Worm (Caenorhabditis elegans): ENCODE measurements around the gene cids-1.

The cids-1 gene

ce11 chrIII:8258045-8258444 is 13.8 kb downstream of the cids-1 start, which contains the start of gene ncr-2:
ncr-2 (plus strand) TSS chrIII:8258345.
- no peak for TF ChIP-seq vab-7 (GFP tag; IDR thresholded peaks at IDR 0.05)
- no peak for TF ChIP-seq dpl-1 (GFP tag; optimal IDR thresholded peaks at IDR 0.05)
- no peak for TF ChIP-seq daf-19 (GFP tag; conservative IDR thresholded peaks at IDR 0.05)
- TF ChIP-seq F10B5.3 (tag; optimal IDR thresholded peaks at IDR 0.05) = no peak
- TF ChIP-seq pha-4 (GFP tag; IDR thresholded peaks at IDR 0.05) = no peak
- no peak for TF ChIP-seq pha-4 (tag; optimal IDR thresholded peaks at IDR 0.05)

DNA sequence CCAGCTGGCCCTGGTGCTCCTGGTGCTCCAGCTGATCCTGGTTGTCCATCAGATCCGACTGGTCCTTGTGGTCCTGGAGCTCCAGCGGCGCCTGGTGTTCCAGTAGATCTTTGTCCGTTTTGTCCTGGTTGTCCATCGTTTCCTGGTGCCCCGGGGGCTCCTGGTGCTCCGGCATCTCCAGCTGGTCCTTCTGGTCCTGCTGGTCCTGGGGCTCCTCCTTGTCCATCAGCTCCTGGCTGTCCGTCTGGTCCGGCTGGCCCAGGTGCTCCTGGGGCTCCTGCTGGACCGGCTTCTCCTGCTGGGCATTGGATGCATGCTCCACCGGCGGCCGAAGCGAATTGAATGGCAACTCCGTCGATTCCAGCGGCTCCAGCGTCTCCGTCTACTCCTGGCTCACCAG is 18.4 kb downstream of the cids-1 start:
- TF ChIP-seq lin-38 (GFP tag; IDR thresholded peaks at IDR 0.05) (0 out of 2 replicates have a peak, but pooled peaks have one; percentile 15), mes-2 (tag; optimal IDR thresholded peaks at IDR 0.05; ENCODE audit: poor library complexity, severe bottlenecking) (peak; percentile 10), fos-1 (tag; optimal IDR thresholded peaks at IDR 0.05) (no peak), set-16 (GFP tag; IDR thresholded peaks at IDR 0.05) (peak; percentile 98), zfp-2 (tag; optimal IDR thresholded peaks at IDR 0.05) (no peak), ctbp-1 (GFP tag; IDR thresholded peaks at IDR 0.05) (no peak), sdz-12 (GFP tag; optimal IDR thresholded peaks at IDR 0.05) (peak; percentile 51), egl-43 (GFP tag; IDR thresholded peaks at IDR 0.05) (0 out of 2 replicates have a peak, but pooled peaks have one; percentile 17), snpc-1.2 (GFP tag; IDR thresholded peaks at IDR 0.05) (no peak)

- TF ChIP-seq zip-2 (tag; optimal IDR thresholded peaks at IDR 0.05) = no peak
- no peak for TF ChIP-seq mxl-3 (GFP tag; optimal IDR thresholded peaks at IDR 0.05)
- peak in 1 of 2 experiments; percentile 23 for TF ChIP-seq unc-62 (GFP tag; optimal IDR thresholded peaks at IDR 0.05 in 1 of 2)
- TF ChIP-seq unc-62 (tag; optimal IDR thresholded peaks at IDR 0.05) = no peak
- no peak for TF ChIP-seq fos-1 (tag; optimal IDR thresholded peaks at IDR 0.05)
- TF ChIP-seq nhr-28 (tag; optimal IDR thresholded peaks at IDR 0.05) = peak; percentile 37
These were observed 19.1 kb downstream of the cids-1 start, which contains the start of gene col-91 for ce11 chrIII:8263377-8263776. col-91 (minus strand) TSS chrIII:8263664.

ce11 chrIII:8265753-8266152 is 21.5 kb downstream of the cids-1 start, which contains the start of gene mrps-9:
mrps-9 (plus strand) TSS chrIII:8266062.
- TF ChIP-seq nhr-11 (tag; optimal IDR thresholded peaks at IDR 0.05) (no peak), zag-1 (tag; optimal IDR thresholded peaks at IDR 0.05) (no peak), nhr-102 (tag; optimal IDR thresholded peaks at IDR 0.05) (no peak), ces-1 (GFP tag; optimal IDR thresholded peaks at IDR 0.05) (no peak), zfp-2 (tag; optimal IDR thresholded peaks at IDR 0.05) (no peak), mxl-3 (GFP tag; optimal IDR thresholded peaks at IDR 0.05) (no peak), T20F7.1 (GFP tag; optimal IDR thresholded peaks at IDR 0.05) (peak; percentile 29), mes-2 (tag; optimal IDR thresholded peaks at IDR 0.05; ENCODE audit: poor library complexity, severe bottlenecking) (peak; percentile 61), nhr-25 (tag; optimal IDR thresholded peaks at IDR 0.05; ENCODE audit: borderline replicate concordance, insufficient read depth) (no peak), lin-13 (GFP tag; optimal IDR thresholded peaks at IDR 0.05) (no peak), madf-5 (GFP tag; IDR thresholded peaks at IDR 0.05) (no peak), sdz-12 (GFP tag; optimal IDR thresholded peaks at IDR 0.05) (no peak), jun-1 (tag; optimal IDR thresholded peaks at IDR 0.05) (no peak), hlh-30 (tag; optimal IDR thresholded peaks at IDR 0.05; ENCODE audit: insufficient read depth) (peak; percentile 2), Y75B8A.6 (GFP tag; IDR thresholded peaks at IDR 0.05) (no peak), nhr-6 (tag; optimal IDR thresholded peaks at IDR 0.05) (no peak), F10B5.3 (tag; optimal IDR thresholded peaks at IDR 0.05) (no peak), pqm-1 (tag; optimal IDR thresholded peaks at IDR 0.05) (no peak), daf-8 (GFP tag; IDR thresholded peaks at IDR 0.05) (no peak), lim-7 (GFP tag; IDR thresholded peaks at IDR 0.05) (no peak), ceh-82 (tag; optimal IDR thresholded peaks at IDR 0.05) (no peak), zip-11 (GFP tag; IDR thresholded peaks at IDR 0.05) (no peak), dpl-1 (GFP tag; optimal IDR thresholded peaks at IDR 0.05) (peak; percentile 31), snpc-1.2 (GFP tag; IDR thresholded peaks at IDR 0.05) (no peak), lin-38 (GFP tag; IDR thresholded peaks at IDR 0.05) (peak; percentile 94), mep-1 (tag; optimal IDR thresholded peaks at IDR 0.05) (no peak), skn-1 (tag; optimal IDR thresholded peaks at IDR 0.05) (no peak), F44E2.7 (GFP tag; IDR thresholded peaks at IDR 0.05) (no peak), unc-39 (tag; optimal IDR thresholded peaks at IDR 0.05) (no peak), hmg-1.1 (GFP tag; IDR thresholded peaks at IDR 0.05) (no peak), egl-27 (tag; optimal IDR thresholded peaks at IDR 0.05) (no peak)
